Worm (Caenorhabditis elegans) whole organism, L4 larva: ENCODE measurements around the gene ZK822.1.

Experiments used
- D1046.2 ChIP-seq: fragments of 200-800 bp; sonication (Bioruptor generic); IDR thresholded peaks from 2 replicates; pipeline ENCODE4 v1.3.6; 2022; ENCODE audit warnings: missing genetic modification characterization, missing compliant biosample characterization
- ces-1 ChIP-seq: fragments of 150-350 bp; sonication (generic microtip); optimal IDR thresholded peaks from 4 replicates; lab custom pipeline; 2014; ENCODE audit warnings: missing biosample characterization, missing genetic modification reagents, missing genetic modification characterization
- lin-15B ChIP-seq: fragments of 150-350 bp; sonication (generic microtip); optimal IDR thresholded peaks from 3 replicates; lab custom pipeline; 2014; ENCODE audit warnings: missing biosample characterization, missing genetic modification characterization
- mes-2 ChIP-seq: sonication (generic microtip); optimal IDR thresholded peaks from 2 replicates; lab custom pipeline; 2016; ENCODE audit warnings: missing genotype, mild to moderate bottlenecking, missing genetic modification characterization, missing compliant biosample characterization; ENCODE audit not compliant: poor library complexity, severe bottlenecking
- nhr-237 ChIP-seq: sonication (generic microtip); optimal IDR thresholded peaks from 2 replicates; lab custom pipeline; 2017; ENCODE audit warnings: missing biosample characterization, missing genetic modification characterization
- nhr-25 ChIP-seq: sonication (generic microtip); optimal IDR thresholded peaks from 2 replicates; lab custom pipeline; 2017; ENCODE audit warnings: missing genetic modification characterization, mild to moderate bottlenecking, missing compliant biosample characterization, antibody characterized with exemption, moderate library complexity, borderline replicate concordance; ENCODE audit not compliant: insufficient read depth
- nhr-76 ChIP-seq: fragments of 150-350 bp; optimal IDR thresholded peaks from 2 replicates; lab custom pipeline; 2014; ENCODE audit warnings: missing biosample characterization, missing genetic modification characterization
- unc-62 ChIP-seq, 3 experiments: fragments of 150-350 bp in 1 of 3; sonication (generic microtip); optimal IDR thresholded peaks in 2 of 3; peaks in 1 of 3; 1 replicate in 1 of 3; 2 replicates in 2 of 3; lab custom pipeline; 2014 to 2017; ENCODE audit warnings: missing biosample characterization in 3 of 3, missing genetic modification characterization in 3 of 3, missing genetic modification reagents in 3 of 3, missing genotype in 1 of 3
- ztf-11 ChIP-seq: fragments of 150-350 bp; optimal IDR thresholded peaks from 2 replicates; lab custom pipeline; 2014; ENCODE audit warnings: missing biosample characterization, missing genetic modification characterization

DNA sequence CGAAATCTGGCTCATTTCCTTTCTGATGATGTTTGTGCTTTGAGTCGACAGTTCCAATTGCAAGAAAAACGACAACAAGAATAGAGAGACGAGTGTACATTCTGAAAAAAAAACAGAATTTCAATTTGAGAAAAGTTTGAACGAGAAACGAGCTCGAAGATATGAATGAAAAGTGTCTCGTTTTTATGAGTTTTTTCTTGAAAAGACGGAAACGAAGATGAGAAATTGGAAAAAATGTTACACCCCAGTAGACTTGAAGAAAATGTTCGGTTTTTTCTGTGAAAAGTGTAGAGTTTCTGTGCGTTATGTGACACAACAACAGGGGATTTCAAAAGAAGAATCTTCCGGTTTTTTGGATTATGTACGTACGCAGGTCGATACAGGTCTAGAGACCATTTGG lies 1.1 kb upstream of the ZK822.1 start, which contains the start of gene srlf-31:
- no peak for TF ChIP-seq ztf-11 (tag; lab: Kevin White, UChicago)
- TF ChIP-seq lin-15B (tag; lab: Kevin White, UChicago) = no peak
- TF ChIP-seq ces-1 (GFP tag; lab: Kevin White, UChicago) = no peak
- no peak for TF ChIP-seq nhr-76
- no peak for TF ChIP-seq D1046.2 (GFP tag; lab: Robert Waterston, UW)
- no peak for TF ChIP-seq nhr-25 (tag; lab: Kevin White, UChicago)
- no peak for TF ChIP-seq mes-2 (tag; lab: Kevin White, UChicago)
- no peak for TF ChIP-seq unc-62 (GFP tag; optimal IDR thresholded peaks at IDR 0.05 in 1 of 2; lab: Kevin White, UChicago)
- TF ChIP-seq unc-62 (tag; optimal IDR thresholded peaks at IDR 0.05; lab: Kevin White, UChicago) = no peak
- no peak for TF ChIP-seq nhr-237 (tag; lab: Kevin White, UChicago)
